Worm (Caenorhabditis elegans): ENCODE data around the gene R07C12.1.

The R07C12.1 gene

DNA sequence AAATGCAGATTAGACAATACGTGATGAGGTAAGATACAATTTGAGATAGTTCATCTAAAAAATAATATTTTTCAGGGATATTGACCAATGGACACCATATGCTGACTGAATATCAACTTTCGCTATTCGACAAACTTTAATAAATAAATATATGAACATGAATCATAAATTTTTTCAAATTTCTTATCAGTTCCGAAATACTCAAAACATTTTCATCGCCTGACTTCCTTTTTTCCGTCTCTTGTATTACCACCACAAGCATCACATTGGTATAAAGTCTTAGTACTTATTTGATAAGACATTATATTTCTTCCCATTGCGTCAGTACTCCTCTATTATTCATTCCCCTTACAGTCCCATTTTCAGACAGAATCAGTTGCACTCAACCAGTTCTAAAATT, at the start of gene R07C12.1, which contains the start of gene K08D10.10:
TSS of gene R07C12.1 (plus strand) at position 314 of the 400 bp plus-strand sequence.
TSS of gene K08D10.10 (plus strand) at position 93 of the 400 bp plus-strand sequence.
- TF ChIP-seq elt-2 (tag; optimal IDR thresholded peaks at IDR 0.05) = peak; percentile 79
- TF ChIP-seq sox-4 (tag; optimal IDR thresholded peaks at IDR 0.05) = no peak
- TF ChIP-seq lin-39 (tag; optimal IDR thresholded peaks at IDR 0.05) = no peak
- no peak for TF ChIP-seq C04F5.9 (tag; optimal IDR thresholded peaks at IDR 0.05)
- no peak for TF ChIP-seq ets-5 (GFP tag; IDR thresholded peaks at IDR 0.05)
- TF ChIP-seq ces-1 (GFP tag; optimal IDR thresholded peaks at IDR 0.05) = no peak
- TF ChIP-seq fkh-8 (tag; optimal IDR thresholded peaks at IDR 0.05) = no peak
- no peak for TF ChIP-seq nhr-76 (tag; optimal IDR thresholded peaks at IDR 0.05)
- no peak for TF ChIP-seq unc-86 (tag; optimal IDR thresholded peaks at IDR 0.05)

- TF ChIP-seq nhr-71 (tag; optimal IDR thresholded peaks at IDR 0.05) (no peak), nhr-85 (tag) (peak; percentile 17), tbx-2 (tag; optimal IDR thresholded peaks at IDR 0.05) (no peak), ceh-88 (GFP tag; IDR thresholded peaks at IDR 0.05) (no peak), sptf-1 (tag; optimal IDR thresholded peaks at IDR 0.05) (no peak), sup-37 (GFP tag; optimal IDR thresholded peaks at IDR 0.05) (no peak), ets-5 (GFP tag; IDR thresholded peaks at IDR 0.05) (no peak), efl-3 (GFP tag; optimal IDR thresholded peaks at IDR 0.05) (no peak), ceh-90 (tag; optimal IDR thresholded peaks at IDR 0.05) (no peak)
These were observed 49.5 kb upstream of the R07C12.1 start, which contains the start of gene ubc-1 for ce11 chrIV:4102720-4103119. ubc-1 (plus strand) TSS chrIV:4103020.

ce11 chrIV:4108767-4109166, 43.5 kb upstream of the R07C12.1 start, which contains the start of gene C35B1.7:
C35B1.7 (plus strand) TSS chrIV:4109067.
- no peak for TF ChIP-seq fkh-10 (GFP tag; optimal IDR thresholded peaks at IDR 0.05)
- no peak for TF ChIP-seq nhr-84 (tag; optimal IDR thresholded peaks at IDR 0.05)
- no peak for TF ChIP-seq sox-4 (tag; optimal IDR thresholded peaks at IDR 0.05)
- no peak for TF ChIP-seq Y116A8C.19 (tag; optimal IDR thresholded peaks at IDR 0.05; ENCODE audit: borderline replicate concordance)
- TF ChIP-seq egl-27 (tag; optimal IDR thresholded peaks at IDR 0.05) = no peak

ce11 chrIV:4112387-4112786, 39.9 kb upstream of the R07C12.1 start, which contains the start of gene F49F1.14:
F49F1.14 (minus strand) TSS chrIV:4112487.
- TF ChIP-seq nhr-76 (tag; optimal IDR thresholded peaks at IDR 0.05) = no peak
- no peak for TF ChIP-seq C04F5.9 (tag; optimal IDR thresholded peaks at IDR 0.05)
- no peak for TF ChIP-seq egl-27 (tag; optimal IDR thresholded peaks at IDR 0.05)
- no peak for TF ChIP-seq grh-1 (GFP tag; IDR thresholded peaks at IDR 0.05)
- no peak for TF ChIP-seq mep-1 (tag; optimal IDR thresholded peaks at IDR 0.05)
- no peak for TF ChIP-seq zag-1 (tag; optimal IDR thresholded peaks at IDR 0.05)
- no peak for TF ChIP-seq elt-3 (tag; optimal IDR thresholded peaks at IDR 0.05)
- no peak for TF ChIP-seq lin-14 (GFP tag; optimal IDR thresholded peaks at IDR 0.05)
- TF ChIP-seq tlp-1 (tag; optimal IDR thresholded peaks at IDR 0.05) = no peak
- TF ChIP-seq snpc-4 (tag; optimal IDR thresholded peaks at IDR 0.05) = no peak
- TF ChIP-seq Y116A8C.19 (tag; optimal IDR thresholded peaks at IDR 0.05; ENCODE audit: borderline replicate concordance) = no peak
- no peak for TF ChIP-seq aha-1 (tag; optimal IDR thresholded peaks at IDR 0.05)
- TF ChIP-seq dpl-1 (GFP tag; optimal IDR thresholded peaks at IDR 0.05) = no peak

DNA sequence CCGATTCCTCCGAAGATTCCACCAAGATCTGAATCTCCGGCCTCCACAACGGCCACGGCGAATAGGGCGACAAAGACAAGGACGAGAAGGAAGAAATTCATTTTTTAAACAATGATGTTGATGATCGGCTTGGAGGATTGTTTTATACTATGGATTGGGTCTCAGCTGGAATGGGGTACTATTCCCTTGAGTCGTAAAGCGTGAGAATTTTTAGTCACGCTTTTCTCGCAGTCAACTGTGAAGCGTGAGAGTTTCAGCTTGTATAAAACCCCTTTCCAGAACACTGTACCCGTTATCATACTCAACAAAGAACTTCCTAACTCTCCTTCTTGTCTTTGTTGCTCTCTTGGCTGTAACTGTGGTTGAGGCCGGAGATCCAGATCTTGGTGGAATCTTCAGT, 37.7 kb upstream of the R07C12.1 start, which contains the start of gene F49F1.15:
TSS of gene F49F1.15 (minus strand) at position 101 of the 400 bp plus-strand sequence.
- TF ChIP-seq nhr-12 (tag; optimal IDR thresholded peaks at IDR 0.05) = no peak

ce11 chrIV:4115634-4116033, 36.6 kb upstream of the R07C12.1 start, which contains the start of the genes F49F1.4 and F49F1.2:
F49F1.4 (minus strand) TSS chrIV:4115734.
F49F1.2 (plus strand) TSS chrIV:4115943.
- TF ChIP-seq vab-15 (tag; optimal IDR thresholded peaks at IDR 0.05) = no peak
- TF ChIP-seq F16B12.6 (tag; optimal IDR thresholded peaks at IDR 0.05) = no peak
- TF ChIP-seq lin-13 (GFP tag; optimal IDR thresholded peaks at IDR 0.05) = no peak
- no peak for TF ChIP-seq pag-3 (tag; optimal IDR thresholded peaks at IDR 0.05; ENCODE audit: borderline replicate concordance, insufficient read depth)
- no peak for TF ChIP-seq unc-98 (GFP tag; IDR thresholded peaks at IDR 0.05)
- no peak for TF ChIP-seq ceh-8 (GFP tag; optimal IDR thresholded peaks at IDR 0.05)
- no peak for TF ChIP-seq ceh-63 (GFP tag; optimal IDR thresholded peaks at IDR 0.05)
- TF ChIP-seq unc-62 (GFP tag; optimal IDR thresholded peaks at IDR 0.05) = no peak
- no peak for TF ChIP-seq mab-9 (GFP tag; IDR thresholded peaks at IDR 0.05)
- TF ChIP-seq nhr-90 (tag; optimal IDR thresholded peaks at IDR 0.05; ENCODE audit: poor library complexity) = no peak
